Worm (Caenorhabditis elegans): ENCODE data around the gene F57A8.7.
"Not testable (repeated sequence)": the region's sequence is repeated elsewhere in the genome, so short reads cannot be mapped to it uniquely, and the experiment has no call there.

The F57A8.7 gene

ce11 chrV:10047189-10047588 is 28.4 kb upstream of the F57A8.7 start:
- TF ChIP-seq zfh-2 (GFP tag; conservative IDR thresholded peaks at IDR 0.05) (peak; percentile 57; the same call in 1 of the 2 replicates), hlh-12 (tag; optimal IDR thresholded peaks at IDR 0.05) (no peak), madf-10 (tag; optimal IDR thresholded peaks at IDR 0.05) (no peak)

- TF ChIP-seq rcor-1 (GFP tag; IDR thresholded peaks at IDR 0.05) (peak; percentile 56; the same call in 1 of the 2 replicates), madf-8 (GFP tag; conservative IDR thresholded peaks at IDR 0.05) (peak; percentile 90), bed-1 (GFP tag; IDR thresholded peaks at IDR 0.05) (0 out of 2 replicates have a peak, but pooled peaks have one; percentile 58), F37B4.10 (GFP tag; IDR thresholded peaks at IDR 0.05) (0 out of 2 replicates have a peak, but pooled peaks have one; percentile 63), egrh-3 (GFP tag; IDR thresholded peaks at IDR 0.05) (peak; percentile 60; the same call in 1 of the 2 replicates), C17E4.6 (GFP tag; IDR thresholded peaks at IDR 0.05) (peak; percentile 78), ceh-100 (GFP tag; IDR thresholded peaks at IDR 0.05) (peak; percentile 13; the same call in 1 of the 2 replicates), let-526 (GFP tag; IDR thresholded peaks at IDR 0.05) (peak; percentile 49; the same call in 1 of the 2 replicates), ztf-28 (GFP tag; IDR thresholded peaks at IDR 0.05) (0 out of 2 replicates have a peak, but pooled peaks have one; percentile 30), madf-6 (GFP tag; IDR thresholded peaks at IDR 0.05) (peak; percentile 94), xnd-1 (tag; optimal IDR thresholded peaks at IDR 0.05) (peak; percentile 57), ceh-91 (GFP tag; IDR thresholded peaks at IDR 0.05) (peak; percentile 43), Y95B8A.8 (GFP tag; IDR thresholded peaks at IDR 0.05) (peak; percentile 60; the same call in 1 of the 2 replicates), F33H1.4 (GFP tag; IDR thresholded peaks at IDR 0.05) (peak; percentile 51), C06A6.2 (GFP tag; conservative IDR thresholded peaks at IDR 0.05) (peak; percentile 44; the same call in 1 of the 2 replicates), ekl-4 (GFP tag; IDR thresholded peaks at IDR 0.05) (peak; percentile 66; the same call in 1 of the 2 replicates), hsf-1 (GFP tag; IDR thresholded peaks at IDR 0.05) (peak; percentile 99), K11D2.4 (GFP tag; IDR thresholded peaks at IDR 0.05) (peak; percentile 84), madf-3 (GFP tag; IDR thresholded peaks at IDR 0.05) (peak; percentile 91), Y53G8AR.9 (GFP tag; conservative IDR thresholded peaks at IDR 0.05) (peak; percentile 57; the same call in 1 of the 2 replicates), attf-6 (GFP tag; IDR thresholded peaks at IDR 0.05) (peak; percentile 23; the same call in 1 of the 2 replicates), dox-1 (GFP tag; IDR thresholded peaks at IDR 0.05) (peak; percentile 76; the same call in 1 of the 2 replicates), egl-44 (GFP tag; IDR thresholded peaks at IDR 0.05) (peak; percentile 63; the same call in 1 of the 2 replicates), mcd-1 (GFP tag; IDR thresholded peaks at IDR 0.05) (peak; percentile 75), D2030.7 (GFP tag; IDR thresholded peaks at IDR 0.05) (peak; percentile 70), pbrm-1 (GFP tag; IDR thresholded peaks at IDR 0.05) (peak; percentile 57; the same call in 1 of the 2 replicates), cebp-1 (GFP tag; IDR thresholded peaks at IDR 0.05) (peak; percentile 46; the same call in 1 of the 2 replicates), nfyb-1 (GFP tag; IDR thresholded peaks at IDR 0.05) (0 out of 2 replicates have a peak, but pooled peaks have one; percentile 59), hmg-1.2 (GFP tag; IDR thresholded peaks at IDR 0.05) (peak; percentile 79)
- not testable (repeated sequence) for TF ChIP-seq cebp-1 (tag; optimal IDR thresholded peaks at IDR 0.05)
Observed at ce11 chrV:10049192-10049816, 26.2 kb upstream of the F57A8.7 start.

ce11 chrV:10051855-10052254 is 23.7 kb upstream of the F57A8.7 start, which contains the start of gene str-118:
str-118 (plus strand) TSS chrV:10052155.
- TF ChIP-seq egrh-3 (GFP tag; IDR thresholded peaks at IDR 0.05) (no peak), K12H6.12 (tag; optimal IDR thresholded peaks at IDR 0.05) (no peak), athp-1 (tag; optimal IDR thresholded peaks at IDR 0.05) (no peak), F33H1.4 (GFP tag; IDR thresholded peaks at IDR 0.05) (no peak), pha-4 (tag; optimal IDR thresholded peaks at IDR 0.05) (no peak), F57A8.1 (GFP tag; optimal IDR thresholded peaks at IDR 0.05) (no peak), dox-1 (GFP tag; IDR thresholded peaks at IDR 0.05) (no peak), lsy-27 (tag; optimal IDR thresholded peaks at IDR 0.05; ENCODE audit: borderline replicate concordance, insufficient read depth) (no peak)
